Worm (Caenorhabditis elegans) whole organism, L4/young adult: ENCODE results near the gene T14B4.9.

ENCODE experiments used
- W03F9.2 ChIP-seq: fragments of 150-350 bp; optimal IDR thresholded peaks from 2 replicates; lab custom pipeline; 2014; ENCODE audit warnings: missing biosample characterization, missing genetic modification characterization
- dao-5 ChIP-seq: sonication (generic microtip); optimal IDR thresholded peaks from 2 replicates; lab custom pipeline; 2016; ENCODE audit warnings: missing genotype, missing genetic modification characterization, moderate library complexity, missing compliant biosample characterization

- TF ChIP-seq dao-5 (tag; lab: Kevin White, UChicago) (no peak), W03F9.2 (peak; percentile 46)
Observed at ce11 chrII:6734674-6735073, 1.1 kb upstream of the T14B4.9 start, which contains the start of gene T14B4.3.
